Worm (Caenorhabditis elegans): ENCODE results near the gene trxr-2.

Gene trxr-2

DNA sequence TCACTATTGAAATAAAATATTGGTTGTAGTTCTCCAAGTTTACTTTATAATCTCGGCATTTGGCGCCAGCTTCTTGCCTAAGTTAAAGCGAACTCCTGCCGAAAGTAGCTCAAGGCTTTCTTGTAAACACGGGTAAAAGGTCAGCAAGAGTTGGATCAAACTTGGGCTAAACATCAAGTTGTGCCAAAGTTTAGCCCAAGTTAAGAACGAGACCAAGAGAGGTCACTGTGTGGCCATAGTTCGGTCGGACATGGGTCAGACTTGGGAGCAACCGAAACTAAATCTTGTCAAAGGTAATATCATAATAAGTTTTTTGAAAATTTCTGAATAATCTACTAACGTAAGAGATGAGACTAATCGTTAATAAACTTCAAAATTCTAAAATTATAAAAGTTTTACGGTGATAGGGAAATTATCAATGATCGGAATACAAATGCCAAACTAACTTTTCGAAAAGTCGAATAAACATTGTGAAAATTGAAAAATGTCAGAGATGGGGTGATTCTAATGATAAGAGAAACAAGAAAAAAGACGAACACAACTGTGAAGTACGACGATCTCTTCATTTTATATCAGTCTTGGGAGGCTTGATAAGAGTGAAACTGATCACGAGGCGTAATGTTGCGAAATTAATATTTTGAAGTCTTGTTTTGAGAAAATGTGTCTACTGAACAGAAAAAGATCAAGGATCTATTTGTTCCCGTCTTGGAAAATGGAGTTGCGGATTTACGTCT lies 45.5 kb upstream of the trxr-2 start (continued):
- no peak for TF ChIP-seq sup-37 (GFP tag; optimal IDR thresholded peaks at IDR 0.05)
- peak; percentile 24; the same call in 1 of the 2 replicates for TF ChIP-seq nhr-19 (GFP tag; conservative IDR thresholded peaks at IDR 0.05)
- TF ChIP-seq hpl-2 (GFP tag; optimal IDR thresholded peaks at IDR 0.05): peak; percentile 39
- no peak for TF ChIP-seq alr-1 (tag; optimal IDR thresholded peaks at IDR 0.05; ENCODE audit: borderline replicate concordance)
- no peak for TF ChIP-seq ceh-8 (GFP tag; optimal IDR thresholded peaks at IDR 0.05)
- peak; percentile 44 for TF ChIP-seq zip-4 (GFP tag; optimal IDR thresholded peaks at IDR 0.05)
- TF ChIP-seq snu-23 (GFP tag; optimal IDR thresholded peaks at IDR 0.05): peak; percentile 42
- peak; percentile 87 for TF ChIP-seq blmp-1 (tag; optimal IDR thresholded peaks at IDR 0.05)
- no peak for TF ChIP-seq egl-27 (tag; optimal IDR thresholded peaks at IDR 0.05)
- TF ChIP-seq egl-13 (tag; optimal IDR thresholded peaks at IDR 0.05): no peak
- no peak for TF ChIP-seq mef-2 (tag; optimal IDR thresholded peaks at IDR 0.05)
- no peak for TF ChIP-seq F16B12.6 (tag; optimal IDR thresholded peaks at IDR 0.05)
- peak; percentile 8 to 49 for TF ChIP-seq lsy-2 (tag; optimal IDR thresholded peaks at IDR 0.05)
- no peak for TF ChIP-seq tbx-2 (tag; optimal IDR thresholded peaks at IDR 0.05)
- TF ChIP-seq xbp-1 (tag; optimal IDR thresholded peaks at IDR 0.05): no peak
- TF ChIP-seq dpl-1 (GFP tag; optimal IDR thresholded peaks at IDR 0.05): peak in 2 of 3 experiments; percentile 2 to 18
- peak in 1 of 2 experiments; percentile 6 for TF ChIP-seq mdl-1 (tag; optimal IDR thresholded peaks at IDR 0.05)
- TF ChIP-seq elt-2 (tag; optimal IDR thresholded peaks at IDR 0.05): peak; percentile 88
- TF ChIP-seq ceh-63 (GFP tag; optimal IDR thresholded peaks at IDR 0.05): no peak
- TF ChIP-seq mep-1 (tag; optimal IDR thresholded peaks at IDR 0.05): peak; percentile 6
- no peak for TF ChIP-seq Y116A8C.19 (tag; optimal IDR thresholded peaks at IDR 0.05; ENCODE audit: borderline replicate concordance)
- no peak for TF ChIP-seq unc-30 (tag; optimal IDR thresholded peaks at IDR 0.05)
- TF ChIP-seq lin-39 (tag; optimal IDR thresholded peaks at IDR 0.05): no peak
- no peak for TF ChIP-seq nhr-76 (tag; optimal IDR thresholded peaks at IDR 0.05)
- TF ChIP-seq lin-13 (GFP tag; optimal IDR thresholded peaks at IDR 0.05): no peak
- no peak for TF ChIP-seq ama-1 (optimal IDR thresholded peaks at IDR 0.05)
- TF ChIP-seq sox-4 (tag; optimal IDR thresholded peaks at IDR 0.05): no peak
- TF ChIP-seq nhr-237 (tag; optimal IDR thresholded peaks at IDR 0.05): no peak
- TF ChIP-seq elt-3 (tag; optimal IDR thresholded peaks at IDR 0.05): peak in 5 of 6 experiments; percentile 57 to 90 (median 70)
- TF ChIP-seq unc-86 (tag; optimal IDR thresholded peaks at IDR 0.05): no peak
- no peak for TF ChIP-seq hlh-4 (tag; optimal IDR thresholded peaks at IDR 0.05)
- no peak for TF ChIP-seq grh-1 (GFP tag; IDR thresholded peaks at IDR 0.05)
- TF ChIP-seq mab-9 (GFP tag; IDR thresholded peaks at IDR 0.05): no peak
- no peak for TF ChIP-seq ztf-11 (tag; optimal IDR thresholded peaks at IDR 0.05)
- TF ChIP-seq isw-1 (GFP tag; IDR thresholded peaks at IDR 0.05): no peak
- no peak for TF ChIP-seq tlp-1 (tag; optimal IDR thresholded peaks at IDR 0.05)
- TF ChIP-seq lin-14 (GFP tag; optimal IDR thresholded peaks at IDR 0.05): peak; percentile 74
- no peak for TF ChIP-seq ets-5 (GFP tag; IDR thresholded peaks at IDR 0.05)
- TF ChIP-seq nhr-90 (tag; optimal IDR thresholded peaks at IDR 0.05; ENCODE audit: poor library complexity): peak; percentile 40
- TF ChIP-seq fkh-8 (tag; optimal IDR thresholded peaks at IDR 0.05): no peak
- TF ChIP-seq nhr-47 (tag; optimal IDR thresholded peaks at IDR 0.05): no peak
- no peak for TF ChIP-seq ztf-4 (tag; optimal IDR thresholded peaks at IDR 0.05)

DNA sequence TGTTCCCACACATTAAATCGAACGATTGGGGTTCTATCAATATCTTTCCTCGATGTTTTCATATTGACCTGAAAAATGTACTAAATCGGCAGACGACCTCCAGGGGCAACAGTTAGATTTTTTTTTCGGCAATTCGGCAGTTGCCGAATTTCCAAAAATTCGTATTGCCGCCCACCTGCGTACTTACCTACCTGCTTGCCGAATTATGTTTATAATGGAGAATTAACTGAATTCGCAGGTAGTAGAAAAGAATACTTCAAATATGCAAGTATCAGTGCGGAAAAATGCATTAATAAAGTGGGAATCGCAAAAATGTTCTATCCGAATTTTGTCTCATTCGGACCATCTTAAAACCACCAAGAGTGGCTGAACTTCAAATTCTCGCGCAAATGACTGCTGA lies 43.9 kb upstream of the trxr-2 start:
- TF ChIP-seq efl-1 (optimal IDR thresholded peaks at IDR 0.05) (no peak), efl-1 (GFP tag; optimal IDR thresholded peaks at IDR 0.05 in 1 of 2) (no peak), mef-2 (tag; optimal IDR thresholded peaks at IDR 0.05) (no peak), swsn-7 (tag; optimal IDR thresholded peaks at IDR 0.05) (no peak), lin-15B (tag; optimal IDR thresholded peaks at IDR 0.05) (no peak), ces-1 (GFP tag; optimal IDR thresholded peaks at IDR 0.05) (no peak), nhr-90 (tag; optimal IDR thresholded peaks at IDR 0.05; ENCODE audit: poor library complexity) (no peak)
